Fruit fly (Drosophila melanogaster) Kc167 (cell line): ENCODE measurements around the gene CG34117.

ENCODE experiments used
- Myc ChIP-seq: fragments of >200 bp; optimal IDR thresholded peaks from 2 replicates; lab custom pipeline; 2017; ENCODE audit warnings: missing external identifiers
- Sin3A ChIP-seq: fragments of >200 bp; optimal IDR thresholded peaks from 2 replicates; lab custom pipeline; 2018; ENCODE audit warnings: missing external identifiers
- h ChIP-seq: fragments of >200 bp; optimal IDR thresholded peaks from 3 replicates; lab custom pipeline; 2018; ENCODE audit warnings: missing external identifiers
- insv ChIP-seq: fragments of >200 bp; optimal IDR thresholded peaks from 3 replicates; lab custom pipeline; 2018; ENCODE audit warnings: missing external identifiers
- psq ChIP-seq: fragments of >200 bp; optimal IDR thresholded peaks from 2 replicates; lab custom pipeline; 2017; ENCODE audit warnings: missing external identifiers
- ttk ChIP-seq: sonication (Bioruptor generic); optimal IDR thresholded peaks from 2 replicates; lab custom pipeline; 2017; ENCODE audit warnings: missing external identifiers

The CG34117 gene

DNA sequence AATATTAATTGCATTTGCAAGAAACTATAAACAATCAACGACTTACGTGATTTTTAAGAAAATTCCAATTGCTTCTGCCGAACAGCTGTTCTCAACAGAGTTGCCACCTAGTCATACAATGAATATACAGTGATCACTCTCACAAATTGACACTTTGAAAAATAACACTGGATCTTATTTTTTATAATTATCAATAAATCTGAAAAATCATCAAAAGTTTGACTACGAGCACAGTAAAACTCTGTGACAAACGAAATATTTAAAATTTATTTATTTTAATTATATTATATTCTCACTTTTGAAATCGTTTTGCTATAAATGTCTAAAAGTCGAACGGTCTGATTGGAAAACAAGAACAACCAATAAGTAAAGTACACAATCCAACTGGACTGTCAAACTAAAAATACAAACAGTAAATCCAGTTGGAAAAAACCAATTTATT is at the start of gene CG34117:
Gene CG34117, minus strand, starts transcription at position 103 of the 442 bp plus-strand sequence.
- TF ChIP-seq h (lab: Kevin White, UChicago) (no peak), ttk (lab: Kevin White, UChicago) (no peak), psq (lab: Kevin White, UChicago) (no peak), Sin3A (lab: Kevin White, UChicago) (no peak), insv (no peak), Myc (lab: Kevin White, UChicago) (no peak)

DNA sequence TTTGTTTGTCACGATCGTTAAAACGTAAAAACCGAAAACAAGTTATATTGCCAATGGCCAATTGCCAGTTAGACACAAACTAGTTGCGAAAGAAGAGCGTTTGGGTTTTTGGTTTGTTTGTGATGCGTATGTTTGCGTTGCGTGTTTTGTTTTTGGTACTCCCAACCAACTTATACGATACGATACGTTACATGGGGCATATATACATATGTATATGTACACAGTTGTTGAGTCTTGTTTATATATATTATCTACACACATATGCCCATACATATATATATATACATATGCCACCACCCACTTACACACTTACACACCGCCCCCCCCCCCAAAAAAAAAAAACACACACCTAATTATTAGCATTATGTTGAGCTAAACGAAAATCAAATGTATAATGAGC is 48.5 kb upstream of the CG34117 start:
- no peak for TF ChIP-seq psq (lab: Kevin White, UChicago)
- TF ChIP-seq Myc (lab: Kevin White, UChicago) = no peak
- no peak for TF ChIP-seq insv
- no peak for TF ChIP-seq Sin3A (lab: Kevin White, UChicago)
- TF ChIP-seq ttk (lab: Kevin White, UChicago) = no peak
- no peak for TF ChIP-seq h (lab: Kevin White, UChicago)

DNA sequence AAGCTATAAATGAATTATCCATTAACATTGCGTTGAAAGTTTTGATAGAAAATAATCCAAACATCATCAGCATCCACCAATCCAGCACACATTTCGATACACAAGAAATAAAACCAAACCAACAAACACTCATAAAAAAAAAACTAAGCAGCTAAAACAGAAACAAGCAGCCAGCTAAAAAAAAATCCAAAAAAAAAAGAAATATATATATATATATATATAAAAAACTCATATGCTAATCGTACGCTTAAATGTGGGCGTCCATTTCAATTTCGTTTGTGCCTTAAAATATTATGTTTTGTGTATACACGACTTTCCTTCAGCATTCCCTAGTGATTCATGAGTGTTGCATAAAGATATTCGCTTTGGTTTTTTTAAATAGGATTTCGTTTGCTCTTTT is 42.1 kb upstream of the CG34117 start:
- TF ChIP-seq ttk (lab: Kevin White, UChicago) = no peak

dm6 chr3R:9441134-9441533 is 41.3 kb upstream of the CG34117 start:
- TF ChIP-seq h (lab: Kevin White, UChicago) (no peak), Myc (lab: Kevin White, UChicago) (no peak), Sin3A (lab: Kevin White, UChicago) (no peak), psq (lab: Kevin White, UChicago) (no peak)

dm6 chr3R:9437618-9438017 is 37.8 kb upstream of the CG34117 start:
- no peak for TF ChIP-seq psq (lab: Kevin White, UChicago)
- no peak for TF ChIP-seq h (lab: Kevin White, UChicago)
- TF ChIP-seq insv = no peak
- TF ChIP-seq Myc (lab: Kevin White, UChicago) = no peak
- TF ChIP-seq Sin3A (lab: Kevin White, UChicago) = no peak
- no peak for TF ChIP-seq ttk (lab: Kevin White, UChicago)

- TF ChIP-seq Myc (lab: Kevin White, UChicago) (no peak), Sin3A (lab: Kevin White, UChicago) (no peak), insv (no peak), psq (lab: Kevin White, UChicago) (no peak), h (lab: Kevin White, UChicago) (no peak), ttk (lab: Kevin White, UChicago) (no peak)
These were observed 36.6 kb upstream of the CG34117 start for dm6 chr3R:9436358-9436972.

DNA sequence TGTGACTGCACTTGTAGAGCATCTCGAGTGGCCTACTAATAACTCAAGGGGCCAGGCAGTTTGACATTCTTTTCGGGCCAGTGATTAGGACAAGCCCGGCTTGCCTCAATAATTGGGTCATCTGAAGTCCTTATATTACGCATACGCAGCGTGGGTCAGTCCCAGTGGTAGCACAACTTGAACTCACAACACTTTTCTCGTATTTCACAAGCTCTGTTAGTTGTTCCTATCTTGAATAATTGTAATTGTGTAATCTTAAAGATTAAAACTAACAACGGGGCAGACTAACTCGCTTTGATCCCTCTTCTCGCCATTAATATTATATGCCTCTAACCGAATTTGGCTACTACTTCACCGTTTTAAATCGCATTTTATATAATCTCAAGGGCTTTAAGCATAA is 36.0 kb upstream of the CG34117 start:
- TF ChIP-seq Sin3A (lab: Kevin White, UChicago) (no peak), Myc (lab: Kevin White, UChicago) (no peak)

- TF ChIP-seq ttk (lab: Kevin White, UChicago) (no peak), Sin3A (lab: Kevin White, UChicago) (no peak), Myc (lab: Kevin White, UChicago) (no peak), h (lab: Kevin White, UChicago) (no peak), insv (no peak), psq (lab: Kevin White, UChicago) (no peak)
These were observed 34.9 kb upstream of the CG34117 start for dm6 chr3R:9434543-9435407.

DNA sequence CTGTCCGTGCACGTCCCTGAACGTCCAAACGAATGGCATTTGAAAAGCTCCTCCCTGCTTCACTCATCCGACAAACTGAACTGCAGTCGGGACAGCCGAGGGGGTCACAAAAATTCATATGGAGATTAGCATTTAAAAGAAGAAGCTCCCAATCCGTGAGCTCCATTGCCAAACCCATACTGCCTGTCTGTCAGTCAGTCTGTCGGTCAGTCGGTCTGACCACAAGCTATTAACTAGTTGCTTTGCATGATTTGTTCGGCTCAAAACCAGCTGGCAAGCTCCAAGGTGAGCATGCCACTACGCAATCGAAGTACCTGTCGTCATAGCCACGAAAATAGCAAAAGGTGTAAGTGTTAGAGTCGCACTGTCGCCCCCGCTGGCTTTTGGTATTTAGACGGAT is 33.9 kb upstream of the CG34117 start:
- TF ChIP-seq Myc (lab: Kevin White, UChicago) = no peak
- no peak for TF ChIP-seq h (lab: Kevin White, UChicago)
- TF ChIP-seq ttk (lab: Kevin White, UChicago) = no peak
- no peak for TF ChIP-seq psq (lab: Kevin White, UChicago)
- no peak for TF ChIP-seq Sin3A (lab: Kevin White, UChicago)
- TF ChIP-seq insv = no peak

DNA sequence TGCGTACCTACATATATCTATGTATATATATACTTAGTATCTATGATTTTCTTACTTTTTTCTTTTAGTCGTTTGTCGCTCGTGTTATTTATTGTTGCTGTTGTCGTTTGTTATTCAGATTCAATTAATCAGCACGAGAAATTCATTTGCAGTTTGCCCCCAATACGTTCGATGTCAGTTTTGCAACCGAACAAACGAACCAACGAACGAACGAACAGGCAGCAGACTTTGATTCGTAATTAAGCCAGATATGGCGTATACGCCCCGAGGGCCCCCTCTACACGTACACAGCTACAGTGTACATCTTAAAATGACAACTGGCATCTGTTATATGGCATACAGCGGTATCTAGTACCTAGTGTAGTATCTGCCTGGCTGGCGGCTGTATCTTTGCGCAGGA is 33.4 kb upstream of the CG34117 start:
- TF ChIP-seq h (lab: Kevin White, UChicago) (no peak), Sin3A (lab: Kevin White, UChicago) (no peak), Myc (lab: Kevin White, UChicago) (no peak), ttk (lab: Kevin White, UChicago) (no peak), insv (no peak), psq (lab: Kevin White, UChicago) (no peak)

dm6 chr3R:9430344-9431253 is 30.7 kb upstream of the CG34117 start:
- TF ChIP-seq h (lab: Kevin White, UChicago) (no peak), Sin3A (lab: Kevin White, UChicago) (no peak), insv (no peak), psq (lab: Kevin White, UChicago) (no peak), ttk (lab: Kevin White, UChicago) (no peak), Myc (lab: Kevin White, UChicago) (no peak)
